Fruit fly (Drosophila melanogaster): ENCODE data around the gene Pgd.

- no peak for TF ChIP-seq Myc (optimal IDR thresholded peaks at IDR 0.05)
- no peak for TF ChIP-seq Jra (GFP tag; optimal IDR thresholded peaks at IDR 0.05)
- no peak for TF ChIP-seq br (GFP tag; optimal IDR thresholded peaks at IDR 0.05)
- TF ChIP-seq sage (GFP tag; optimal IDR thresholded peaks at IDR 0.05) = no peak
- no peak for TF ChIP-seq dmrt93B (GFP tag; optimal IDR thresholded peaks at IDR 0.05)
- TF ChIP-seq CG9705 (GFP tag; optimal IDR thresholded peaks at IDR 0.05) = no peak
- TF ChIP-seq OdsH (GFP tag; optimal IDR thresholded peaks at IDR 0.05) = no peak
- no peak for TF ChIP-seq Mio (GFP tag; optimal IDR thresholded peaks at IDR 0.05)
- TF ChIP-seq Dfd (GFP tag; optimal IDR thresholded peaks at IDR 0.05) = no peak
- TF ChIP-seq pan (optimal IDR thresholded peaks at IDR 0.05) = no peak
- no peak for TF ChIP-seq dl (GFP tag; optimal IDR thresholded peaks at IDR 0.05; ENCODE audit: insufficient read depth in 1 of 2, partially characterized antibody in 2 of 2)
Measured at dm6 chrX:2155868-2156267, 10.9 kb downstream of the Pgd start.

All from whole organism, wandering third instar larva.